Fruit fly (Drosophila melanogaster) whole organism, wandering third instar larva: ENCODE results near the gene CG31729.

Experiments used
- HLH106 ChIP-seq: fragments of 200-800 bp; optimal IDR thresholded peaks from 3 replicates; lab custom pipeline; 2019; ENCODE audit warnings: missing biosample characterization, mild to moderate bottlenecking, missing genetic modification characterization, moderate library complexity
- Hr78 ChIP-seq: fragments of >200 bp; optimal IDR thresholded peaks from 2 replicates; lab custom pipeline; 2017; ENCODE audit warnings: missing biosample characterization, missing genetic modification characterization
- Sp1 ChIP-seq: fragments of 200-800 bp; sonication (Bioruptor generic); optimal IDR thresholded peaks from 3 replicates; lab custom pipeline; 2019; ENCODE audit warnings: missing biosample characterization, mild to moderate bottlenecking, missing genetic modification characterization, moderate library complexity
- Vsx2 ChIP-seq: fragments of 200-300, 225-300 bp; sonication (Bioruptor generic); optimal IDR thresholded peaks from 2 replicates; lab custom pipeline; 2018; ENCODE audit warnings: missing biosample characterization, missing genetic modification characterization; ENCODE audit not compliant: partially characterized antibody
- br ChIP-seq: fragments of 200-800 bp; sonication (Bioruptor generic); optimal IDR thresholded peaks from 2 replicates; lab custom pipeline; 2016; ENCODE audit warnings: missing biosample characterization, missing genetic modification characterization
- brk ChIP-seq: fragments of 200-800 bp; sonication (Bioruptor generic); optimal IDR thresholded peaks from 2 replicates; lab custom pipeline; 2016; ENCODE audit warnings: missing biosample characterization, mild to moderate bottlenecking, missing genetic modification characterization
- dsf ChIP-seq: sonication (Bioruptor generic); optimal IDR thresholded peaks from 2 replicates; lab custom pipeline; 2016; ENCODE audit warnings: missing biosample characterization, missing genetic modification characterization, borderline replicate concordance
- h ChIP-seq: fragments of 200-800 bp; sonication (Bioruptor generic); optimal IDR thresholded peaks from 3 replicates; lab custom pipeline; 2016; ENCODE audit warnings: missing biosample characterization, mild to moderate bottlenecking, missing genetic modification characterization
- sage ChIP-seq: fragments of 200-800 bp; sonication (Bioruptor generic); optimal IDR thresholded peaks from 2 replicates; lab custom pipeline; 2016; ENCODE audit warnings: missing biosample characterization, mild to moderate bottlenecking, missing genetic modification characterization
- woc ChIP-seq: sonication (Bioruptor generic); optimal IDR thresholded peaks from 2 replicates; lab custom pipeline; 2016; ENCODE audit warnings: missing biosample characterization, mild to moderate bottlenecking, missing genetic modification characterization

- TF ChIP-seq brk (GFP tag; lab: Kevin White, UChicago) = no peak
- no peak for TF ChIP-seq HLH106 (tag; lab: Kevin White, UChicago)
- no peak for TF ChIP-seq br (GFP tag; lab: Kevin White, UChicago)
- no peak for TF ChIP-seq sage (GFP tag; lab: Kevin White, UChicago)
- TF ChIP-seq Hr78 = no peak
- TF ChIP-seq h (GFP tag; lab: Kevin White, UChicago) = no peak
- TF ChIP-seq Vsx2 (GFP tag; lab: Kevin White, UChicago) = no peak
- TF ChIP-seq Sp1 (GFP tag; lab: Kevin White, UChicago) = no peak
- TF ChIP-seq woc (GFP tag; lab: Kevin White, UChicago) = no peak
- no peak for TF ChIP-seq dsf (GFP tag; lab: Kevin White, UChicago)
Measured at dm6 chr2L:13291066-13291434, 1.3 kb downstream of the CG31729 start.
